Worm (Caenorhabditis elegans): ENCODE results near the gene pfkb-1.2.

ce11 chrIV:5948712-5949111 lies 7.0 kb downstream of the pfkb-1.2 start:
- TF ChIP-seq dpl-1 (GFP tag; optimal IDR thresholded peaks at IDR 0.05) (no peak), daf-16 (GFP tag; optimal IDR thresholded peaks at IDR 0.05) (no peak), daf-16 (tag; optimal IDR thresholded peaks at IDR 0.05) (no peak), jun-1 (tag; optimal IDR thresholded peaks at IDR 0.05) (no peak), nhr-237 (tag; optimal IDR thresholded peaks at IDR 0.05) (no peak), mxl-2 (GFP tag; conservative IDR thresholded peaks at IDR 0.05) (no peak), egl-27 (tag; optimal IDR thresholded peaks at IDR 0.05) (no peak), lsy-2 (tag; optimal IDR thresholded peaks at IDR 0.05) (no peak), skn-1 (tag; optimal IDR thresholded peaks at IDR 0.05) (no peak), aly-2 (tag; optimal IDR thresholded peaks at IDR 0.05) (no peak), snpc-4 (tag; optimal IDR thresholded peaks at IDR 0.05) (no peak), F49E8.2 (tag; optimal IDR thresholded peaks at IDR 0.05; ENCODE audit: borderline replicate concordance) (no peak), zip-2 (tag; optimal IDR thresholded peaks at IDR 0.05) (no peak)

All from whole organism, L4 larva.